Fruit fly (Drosophila melanogaster): ENCODE data around the gene btn.

The btn gene

dm6 chr3R:22584582-22584981, 1.8 kb downstream of the btn start, which contains the start of the genes CG33107 and CG6937 (continued):
- peak; percentile 53 for TF ChIP-seq sd (tag; optimal IDR thresholded peaks at IDR 0.05)
- TF ChIP-seq CG8290 (GFP tag; optimal IDR thresholded peaks at IDR 0.05) = no peak
- TF ChIP-seq CG8290 (tag; optimal IDR thresholded peaks at IDR 0.05) = no peak
- TF ChIP-seq dm (GFP tag; optimal IDR thresholded peaks at IDR 0.05) = peak; percentile 93
- no peak for TF ChIP-seq mirr (GFP tag; optimal IDR thresholded peaks at IDR 0.05)
- TF ChIP-seq CG4730 (GFP tag; IDR thresholded peaks at IDR 0.05) = no peak
- peak; percentile 76 for TF ChIP-seq Med (GFP tag)
- TF ChIP-seq prd (optimal IDR thresholded peaks at IDR 0.05) = no peak
- TF ChIP-seq prd (GFP tag; IDR thresholded peaks at IDR 0.05) = no peak
- no peak for TF ChIP-seq sima (GFP tag; optimal IDR thresholded peaks at IDR 0.05)
- no peak for TF ChIP-seq CG14441 (GFP tag; IDR thresholded peaks at IDR 0.05)
- no peak for TF ChIP-seq da (GFP tag; optimal IDR thresholded peaks at IDR 0.05)
- peak; percentile 50; the same call in 2 of the 3 replicates for TF ChIP-seq CG34224 (GFP tag; IDR thresholded peaks at IDR 0.05; ENCODE audit: partially characterized antibody)
- no peak for TF ChIP-seq CG31441 (GFP tag; IDR thresholded peaks at IDR 0.05)
- no peak for TF ChIP-seq bab2 (GFP tag; optimal IDR thresholded peaks at IDR 0.05)
- no peak for TF ChIP-seq CG3847 (GFP tag; IDR thresholded peaks at IDR 0.05)
- TF ChIP-seq sug (tag; optimal IDR thresholded peaks at IDR 0.05) = peak; percentile 9
- no peak for TF ChIP-seq jing (GFP tag; optimal IDR thresholded peaks at IDR 0.05)
- no peak for TF ChIP-seq ara (GFP tag; IDR thresholded peaks at IDR 0.05)
- TF ChIP-seq CG1603 (tag; optimal IDR thresholded peaks at IDR 0.05) = peak; percentile 65
- TF ChIP-seq btn (GFP tag; optimal IDR thresholded peaks at IDR 0.05) = no peak
- TF ChIP-seq CG4617 (GFP tag; optimal IDR thresholded peaks at IDR 0.05; ENCODE audit: borderline replicate concordance) = peak; percentile 61
- TF ChIP-seq CG42726 (GFP tag; IDR thresholded peaks at IDR 0.05; ENCODE audit: partially characterized antibody) = peak; percentile 48; the same call in 1 of the 2 replicates
- TF ChIP-seq unpg (GFP tag; optimal IDR thresholded peaks at IDR 0.05) = no peak
- TF ChIP-seq CG3065 (GFP tag; optimal IDR thresholded peaks at IDR 0.05) = no peak
- TF ChIP-seq Max (GFP tag; optimal IDR thresholded peaks at IDR 0.05) = peak; percentile 87
- TF ChIP-seq Atf6 (GFP tag; IDR thresholded peaks at IDR 0.05) = no peak
- TF ChIP-seq BEAF-32 (GFP tag; optimal IDR thresholded peaks at IDR 0.05) = peak; percentile 45
- peak; percentile 72 for TF ChIP-seq MESR4 (GFP tag; optimal IDR thresholded peaks at IDR 0.05)
- no peak for TF ChIP-seq yki (optimal IDR thresholded peaks at IDR 0.05)
- no peak for TF ChIP-seq tx (GFP tag; optimal IDR thresholded peaks at IDR 0.05)
- no peak for TF ChIP-seq Fer3 (tag; optimal IDR thresholded peaks at IDR 0.05)
- no peak for TF ChIP-seq Trl (optimal IDR thresholded peaks at IDR 0.05)
- TF ChIP-seq Trl (GFP tag; optimal IDR thresholded peaks at IDR 0.05) = no peak
- peak; percentile 29 for TF ChIP-seq trem (tag; optimal IDR thresholded peaks at IDR 0.05)
- TF ChIP-seq ranshi (GFP tag; IDR thresholded peaks at IDR 0.05) = no peak
- TF ChIP-seq CG3726 (GFP tag; IDR thresholded peaks at IDR 0.05) = no peak
- no peak for TF ChIP-seq CG11456 (GFP tag; IDR thresholded peaks at IDR 0.05)
- TF ChIP-seq CG1832 (GFP tag; optimal IDR thresholded peaks at IDR 0.05) = no peak
- peak; percentile 35 for TF ChIP-seq CG14710 (tag; optimal IDR thresholded peaks at IDR 0.05)
- peak; percentile 30; the same call in 1 of the 2 replicates for TF ChIP-seq amos (GFP tag; IDR thresholded peaks at IDR 0.05; ENCODE audit: partially characterized antibody)
- TF ChIP-seq Jarid2 (GFP tag; optimal IDR thresholded peaks at IDR 0.05) = no peak

dm6 chr3R:22582981-22583380, 3.4 kb downstream of the btn start, which contains the start of gene Dph5:
Dph5 (minus strand) TSS chr3R:22583225.
- TF ChIP-seq Max (GFP tag; optimal IDR thresholded peaks at IDR 0.05) = peak; percentile 52
- peak; percentile 98 for TF ChIP-seq ftz-f1 (GFP tag; optimal IDR thresholded peaks at IDR 0.05)
- peak; percentile 37 for TF ChIP-seq Med (GFP tag)
- TF ChIP-seq CG13287 (GFP tag; IDR thresholded peaks at IDR 0.05; ENCODE audit: partially characterized antibody) = peak; percentile 28; the same call in 1 of the 2 replicates
- no peak for TF ChIP-seq esg (GFP tag; conservative IDR thresholded peaks at IDR 0.05)
- TF ChIP-seq CG14710 (tag; optimal IDR thresholded peaks at IDR 0.05) = peak; percentile 0
- TF ChIP-seq Dip3 (GFP tag; optimal IDR thresholded peaks at IDR 0.05) = no peak
- no peak for TF ChIP-seq CG4617 (GFP tag; optimal IDR thresholded peaks at IDR 0.05; ENCODE audit: borderline replicate concordance)
- TF ChIP-seq sqz (GFP tag; optimal IDR thresholded peaks at IDR 0.05) = no peak
- TF ChIP-seq Bgb (GFP tag; IDR thresholded peaks at IDR 0.05; ENCODE audit: partially characterized antibody) = 0 out of 2 replicates have a peak, but pooled peaks have one; percentile 9
- TF ChIP-seq Dll (GFP tag; IDR thresholded peaks at IDR 0.05; ENCODE audit: partially characterized antibody) = 0 out of 4 replicates have a peak, but pooled peaks have one; percentile 11
- TF ChIP-seq mld (GFP tag; IDR thresholded peaks at IDR 0.05; ENCODE audit: partially characterized antibody) = 0 out of 3 replicates have a peak, but pooled peaks have one; percentile 30
- peak; percentile 5 for TF ChIP-seq zen (tag; optimal IDR thresholded peaks at IDR 0.05)
- no peak for TF ChIP-seq Mes4 (GFP tag; optimal IDR thresholded peaks at IDR 0.05)
- peak; percentile 12 for TF ChIP-seq BEAF-32 (GFP tag; optimal IDR thresholded peaks at IDR 0.05)
- TF ChIP-seq NfI (GFP tag; optimal IDR thresholded peaks at IDR 0.05) = no peak

All from whole organism, embryonic.